In genomic region chr3R:10547673-10548072, dm6 we compare ENCODE assay signal across 3 fruit fly cellular contexts.
TF ChIP-seq lines count a peak whose summit lies in the region.

No protein-coding gene starts in this region.

- TF ChIP-seq CTCF in whole organism, embryonic (GFP tag; optimal IDR thresholded peaks at IDR 0.05; lab: Kevin White, UChicago), result no peak

TF ChIP-seq in whole organism, embryonic, 481 proteins besides CTCF, POLR2A, EP300 and RAD21:
- TF ChIP-seq CG14860 (GFP tag; IDR thresholded peaks at IDR 0.05; lab: Robert Waterston, UW; ENCODE audit: partially characterized antibody) (no peak), dati (GFP tag; IDR thresholded peaks at IDR 0.05; lab: Robert Waterston, UW) (no peak), PHDP (tag; optimal IDR thresholded peaks at IDR 0.05; lab: Kevin White, UChicago) (no peak), Pdp1 (GFP tag; optimal IDR thresholded peaks at IDR 0.05; lab: Kevin White, UChicago) (peak in 1 of 2 experiments; percentile 50), yki (optimal IDR thresholded peaks at IDR 0.05; lab: Kevin White, UChicago) (no peak), Ets97D (GFP tag; optimal IDR thresholded peaks at IDR 0.05; lab: Kevin White, UChicago) (no peak), Blimp-1 (GFP tag; optimal IDR thresholded peaks at IDR 0.05; lab: Kevin White, UChicago) (peak; percentile 38), Hr51 (GFP tag; optimal IDR thresholded peaks at IDR 0.05; lab: Kevin White, UChicago) (no peak), CG7745 (tag; optimal IDR thresholded peaks at IDR 0.05; lab: Kevin White, UChicago) (no peak), pum (GFP tag; optimal IDR thresholded peaks at IDR 0.05; lab: Kevin White, UChicago) (no peak), gsb-n (tag; optimal IDR thresholded peaks at IDR 0.05; lab: Kevin White, UChicago) (no peak)
TF ChIP-seq in whole organism, embryonic: peak in this region for 2.

TF ChIP-seq in whole organism, prepupa, 60 proteins besides CTCF, POLR2A, EP300 and RAD21:
- TF ChIP-seq Blimp-1 (GFP tag; optimal IDR thresholded peaks at IDR 0.05; lab: Kevin White, UChicago) (peak; percentile 53), Eip78C (GFP tag; lab: Kevin White, UChicago) (peak; percentile 24), CG16779 (tag; optimal IDR thresholded peaks at IDR 0.05; lab: Kevin White, UChicago) (no peak)

TF ChIP-seq in whole organism, pupa, 21 proteins besides CTCF, POLR2A, EP300 and RAD21:
- TF ChIP-seq CG32121 (GFP tag; IDR thresholded peaks at IDR 0.05; lab: Robert Waterston, UW) (no peak), Pif1B (GFP tag; optimal IDR thresholded peaks at IDR 0.05; lab: Kevin White, UChicago) (no peak), CG4496 (GFP tag; IDR thresholded peaks at IDR 0.05; lab: Robert Waterston, UW) (0 out of 3 replicates have a peak, but pooled peaks have one; percentile 15), EcR (GFP tag; optimal IDR thresholded peaks at IDR 0.05; lab: Kevin White, UChicago) (no peak), gl (tag; optimal IDR thresholded peaks at IDR 0.05; lab: Kevin White, UChicago) (no peak), CG12605 (GFP tag; IDR thresholded peaks at IDR 0.05; lab: Robert Waterston, UW) (no peak)

Comparison
In these comparisons a context has a peak if more than half of its experiments do, and no peak if none do; other contexts are left out.
1. Of the 7 proteins assayed by ChIP-seq in both whole organism, embryonic and whole organism, prepupa: peak only in whole organism, embryonic: none; only in whole organism, prepupa: none; in both: Blimp-1; in neither: 6.